Fruit fly (Drosophila melanogaster) whole organism, embryonic: ENCODE results near the gene CG11710.

Experiments
- Adf1 ChIP-seq: fragments of 200-800 bp; sonication (Bioruptor generic); IDR thresholded peaks from 2 replicates; pipeline ENCODE4 v1.3.6; 2022; ENCODE audit warnings: missing biosample characterization, missing genetic modification characterization
- CG10543 ChIP-seq: fragments of 200-800 bp; sonication (Bioruptor generic); optimal IDR thresholded peaks from 3 replicates; lab custom pipeline; 2017; ENCODE audit warnings: missing biosample characterization, mild to moderate bottlenecking, missing genetic modification characterization, moderate library complexity
- CG11456 ChIP-seq: fragments of 200-800 bp; sonication (Bioruptor generic); IDR thresholded peaks from 3 replicates; pipeline ENCODE4 v1.3.6; 2022; ENCODE audit warnings: missing biosample characterization, missing genetic modification characterization
- CG11504 ChIP-seq: fragments of 200-800 bp; sonication (Bioruptor generic); optimal IDR thresholded peaks from 3 replicates; lab custom pipeline; 2019; ENCODE audit warnings: missing biosample characterization, mild to moderate bottlenecking, missing genetic modification characterization, moderate library complexity
- CG12104 ChIP-seq: fragments of 200-800 bp; sonication (Bioruptor generic); optimal IDR thresholded peaks from 3 replicates; lab custom pipeline; 2016; ENCODE audit warnings: missing biosample characterization, missing genetic modification characterization
- CG12769 ChIP-seq: fragments of 200-800 bp; sonication (Bioruptor generic); optimal IDR thresholded peaks from 2 replicates; lab custom pipeline; 2019; ENCODE audit warnings: missing biosample characterization, mild to moderate bottlenecking, missing genetic modification characterization, moderate library complexity
- CG13287 ChIP-seq: fragments of 200-800 bp; sonication (Bioruptor generic); IDR thresholded peaks from 2 replicates; pipeline ENCODE4 v1.3.6; 2022; ENCODE audit warnings: missing biosample characterization, missing genetic modification characterization; ENCODE audit not compliant: partially characterized antibody
- CG13894 ChIP-seq: fragments of 200-800 bp; sonication (Bioruptor generic); optimal IDR thresholded peaks from 3 replicates; lab custom pipeline; 2018; ENCODE audit warnings: missing biosample characterization, mild to moderate bottlenecking, missing genetic modification characterization, moderate library complexity
- CG14860 ChIP-seq: fragments of 200-800 bp; sonication (Bioruptor generic); IDR thresholded peaks from 3 replicates; pipeline ENCODE4 v1.3.6; 2022; ENCODE audit warnings: missing biosample characterization, missing genetic modification characterization; ENCODE audit not compliant: partially characterized antibody
- CG15073 ChIP-seq: fragments of 200-800 bp; sonication (Bioruptor generic); optimal IDR thresholded peaks from 2 replicates; lab custom pipeline; 2016; ENCODE audit warnings: missing biosample characterization, missing genetic modification characterization
- CG1602 ChIP-seq: fragments of 200-800 bp; sonication (Bioruptor generic); optimal IDR thresholded peaks from 3 replicates; lab custom pipeline; 2016; ENCODE audit warnings: missing biosample characterization, missing genetic modification characterization
- CG1647 ChIP-seq: fragments of 200-800 bp; sonication (Bioruptor generic); optimal IDR thresholded peaks from 3 replicates; lab custom pipeline; 2016; ENCODE audit warnings: missing biosample characterization, missing genetic modification characterization
- CG16863 ChIP-seq: fragments of 200-800 bp; sonication (Bioruptor generic); optimal IDR thresholded peaks from 3 replicates; lab custom pipeline; 2016; ENCODE audit warnings: missing biosample characterization, missing genetic modification characterization
- CG1832 ChIP-seq: fragments of 200-800 bp; sonication (Bioruptor generic); optimal IDR thresholded peaks from 2 replicates; lab custom pipeline; 2017; ENCODE audit warnings: missing biosample characterization, mild to moderate bottlenecking, missing genetic modification characterization, inconsistent platforms
- CG2889 ChIP-seq: fragments of 200-800 bp; sonication (Bioruptor generic); IDR thresholded peaks from 3 replicates; pipeline ENCODE4 v1.3.6; 2022; ENCODE audit warnings: missing biosample characterization, missing genetic modification characterization
- CG30020 ChIP-seq: fragments of 200-800 bp; optimal IDR thresholded peaks from 2 replicates; lab custom pipeline; 2019; ENCODE audit warnings: missing biosample characterization, mild to moderate bottlenecking, missing genetic modification characterization, moderate library complexity
- CG3838 ChIP-seq: fragments of 200-800 bp; sonication (Bioruptor generic); optimal IDR thresholded peaks from 3 replicates; lab custom pipeline; 2016; ENCODE audit warnings: missing biosample characterization, missing genetic modification characterization
- CG6254 ChIP-seq: fragments of 200-800 bp; sonication (Bioruptor generic); optimal IDR thresholded peaks from 3 replicates; lab custom pipeline; 2017; ENCODE audit warnings: mild to moderate bottlenecking, missing biosample characterization, missing genetic modification reagents, missing genetic modification characterization
- CG6272 ChIP-seq: fragments of 200-800 bp; sonication (Bioruptor generic); IDR thresholded peaks from 2 replicates; pipeline ENCODE4 v1.3.6; 2022; ENCODE audit warnings: missing biosample characterization, missing genetic modification characterization
- CG7928 ChIP-seq: fragments of 200-800 bp; sonication (Bioruptor generic); optimal IDR thresholded peaks from 2 replicates; lab custom pipeline; 2017; ENCODE audit warnings: missing biosample characterization, mild to moderate bottlenecking, missing genetic modification characterization
- CG9215 ChIP-seq: fragments of 200-800 bp; sonication (Bioruptor generic); IDR thresholded peaks from 2 replicates; pipeline ENCODE4 v1.3.6; 2022; ENCODE audit warnings: missing biosample characterization, missing genetic modification characterization
- Hr78 ChIP-seq, 2 experiments: fragments of 200-800 bp in 1 of 2; fragments of >200 bp in 1 of 2; sonication (Bioruptor generic) in 1 of 2; optimal IDR thresholded peaks; 2 replicates each; lab custom pipeline; 2017 to 2019; ENCODE audit warnings: missing biosample characterization in 2 of 2, missing genetic modification characterization in 2 of 2, mild to moderate bottlenecking in 1 of 2, moderate library complexity in 1 of 2
- Lim3 ChIP-seq: fragments of 200-800 bp; sonication (Bioruptor generic); IDR thresholded peaks from 2 replicates; pipeline ENCODE4 v1.3.6; 2022; ENCODE audit warnings: missing biosample characterization, missing genetic modification characterization
- MTF-1 ChIP-seq: fragments of 200-800 bp; sonication (Bioruptor generic); optimal IDR thresholded peaks from 2 replicates; lab custom pipeline; 2018; ENCODE audit warnings: missing biosample characterization, mild to moderate bottlenecking, missing genetic modification characterization, borderline replicate concordance
- Max ChIP-seq: fragments of 200-800 bp; sonication (Bioruptor generic); optimal IDR thresholded peaks from 2 replicates; lab custom pipeline; 2016; ENCODE audit warnings: missing biosample characterization, mild to moderate bottlenecking, missing genetic modification characterization
- Sin3A ChIP-seq: fragments of >200 bp; optimal IDR thresholded peaks from 2 replicates; lab custom pipeline; 2018
- ab ChIP-seq: fragments of 200-800 bp; sonication (Bioruptor generic); optimal IDR thresholded peaks from 2 replicates; lab custom pipeline; 2016; ENCODE audit warnings: missing biosample characterization, missing genetic modification characterization
- bcd ChIP-seq: fragments of 200-800 bp; sonication (Bioruptor generic); optimal IDR thresholded peaks from 2 replicates; lab custom pipeline; 2017; ENCODE audit warnings: missing biosample characterization, mild to moderate bottlenecking, missing genetic modification characterization
- bigmax ChIP-seq: fragments of 200-800 bp; sonication (Bioruptor generic); optimal IDR thresholded peaks from 2 replicates; lab custom pipeline; 2018; ENCODE audit warnings: missing biosample characterization, mild to moderate bottlenecking, missing genetic modification characterization
- cato ChIP-seq: fragments of 200-800 bp; sonication (Bioruptor generic); optimal IDR thresholded peaks from 2 replicates; lab custom pipeline; 2016; ENCODE audit warnings: missing biosample characterization, missing genetic modification characterization, borderline replicate concordance
- chinmo ChIP-seq: fragments of 200-800 bp; sonication (Bioruptor generic); IDR thresholded peaks from 4 replicates; pipeline ENCODE4 v1.3.6; 2022; ENCODE audit warnings: missing biosample characterization, missing genetic modification characterization; ENCODE audit not compliant: partially characterized antibody
- dmrt11E ChIP-seq: fragments of 200-800 bp; sonication (Bioruptor generic); optimal IDR thresholded peaks from 3 replicates; lab custom pipeline; 2018; ENCODE audit warnings: missing biosample characterization, mild to moderate bottlenecking, missing genetic modification characterization, moderate library complexity
- ewg ChIP-seq: fragments of 200-800 bp; sonication (Bioruptor generic); optimal IDR thresholded peaks from 3 replicates; lab custom pipeline; 2017; ENCODE audit warnings: mild to moderate bottlenecking, missing biosample characterization, missing genetic modification reagents, missing genetic modification characterization
- exex ChIP-seq: fragments of 200-800 bp; sonication (Bioruptor generic); optimal IDR thresholded peaks from 4 replicates; lab custom pipeline; 2018; ENCODE audit warnings: missing biosample characterization, mild to moderate bottlenecking, missing genetic modification characterization, moderate library complexity
- eyg ChIP-seq: fragments of 200-800 bp; sonication (Bioruptor generic); optimal IDR thresholded peaks from 3 replicates; lab custom pipeline; 2016; ENCODE audit warnings: missing biosample characterization, missing genetic modification characterization
- hbn ChIP-seq: fragments of 200-800 bp; sonication (Bioruptor generic); IDR thresholded peaks from 2 replicates; pipeline ENCODE4 v1.3.6; 2022; ENCODE audit warnings: missing biosample characterization, missing genetic modification characterization; ENCODE audit not compliant: partially characterized antibody
- jumu ChIP-seq: fragments of 200-800 bp; sonication (Bioruptor generic); optimal IDR thresholded peaks from 3 replicates; lab custom pipeline; 2016; ENCODE audit warnings: missing biosample characterization, missing genetic modification characterization
- lmd ChIP-seq: fragments of 200-800 bp; sonication (Bioruptor generic); IDR thresholded peaks from 2 replicates; pipeline ENCODE4 v1.3.6; 2022; ENCODE audit warnings: missing biosample characterization, missing genetic modification characterization
- lov ChIP-seq, 2 experiments: fragments of 200-800 bp in 1 of 2; fragments of >200 bp in 1 of 2; sonication (Bioruptor generic) in 1 of 2; IDR thresholded peaks in 1 of 2; optimal IDR thresholded peaks in 1 of 2; 2 replicates in 1 of 2; 3 replicates in 1 of 2; pipeline versions ENCODE4 v1.3.6 to Lab custom; 2017 to 2022; ENCODE audit warnings: missing biosample characterization in 1 of 2, missing genetic modification characterization in 1 of 2
- p53 ChIP-seq: fragments of 200-800 bp; sonication (Bioruptor generic); optimal IDR thresholded peaks from 2 replicates; lab custom pipeline; 2016; ENCODE audit warnings: missing biosample characterization, missing genetic modification characterization
- peb ChIP-seq: fragments of 200-800 bp; sonication (Bioruptor generic); IDR thresholded peaks from 2 replicates; pipeline ENCODE4 v1.3.6; 2022; ENCODE audit warnings: missing biosample characterization, missing genetic modification characterization
- repo ChIP-seq: fragments of 200-800 bp; sonication (Bioruptor generic); optimal IDR thresholded peaks from 2 replicates; lab custom pipeline; 2016; ENCODE audit warnings: missing biosample characterization, missing genetic modification characterization
- run ChIP-seq: fragments of 200-800 bp; sonication (Bioruptor generic); optimal IDR thresholded peaks from 3 replicates; lab custom pipeline; 2018; ENCODE audit warnings: missing biosample characterization, mild to moderate bottlenecking, missing genetic modification characterization
- sd ChIP-seq: fragments of 200-800 bp; sonication (Bioruptor generic); optimal IDR thresholded peaks from 3 replicates; lab custom pipeline; 2018; ENCODE audit warnings: missing biosample characterization, mild to moderate bottlenecking, missing genetic modification characterization, moderate library complexity
- shn ChIP-seq: fragments of 200-800 bp; sonication (Bioruptor generic); optimal IDR thresholded peaks from 3 replicates; lab custom pipeline; 2016; ENCODE audit warnings: missing biosample characterization, missing genetic modification characterization
- sr ChIP-seq: fragments of 200-800 bp; sonication (Bioruptor generic); IDR thresholded peaks from 3 replicates; pipeline ENCODE4 v1.3.6; 2022; ENCODE audit warnings: missing biosample characterization, missing genetic modification characterization
- tgo ChIP-seq: fragments of 200-800 bp; sonication (Bioruptor generic); IDR thresholded peaks from 3 replicates; pipeline ENCODE4 v1.3.6; 2022; ENCODE audit warnings: missing biosample characterization, missing genetic modification characterization
- tin ChIP-seq: fragments of 200-800 bp; sonication (Bioruptor generic); optimal IDR thresholded peaks from 3 replicates; lab custom pipeline; 2016; ENCODE audit warnings: missing biosample characterization, missing genetic modification characterization
- yki ChIP-seq: fragments of >200 bp; optimal IDR thresholded peaks from 3 replicates; lab custom pipeline; 2018

The CG11710 gene

DNA sequence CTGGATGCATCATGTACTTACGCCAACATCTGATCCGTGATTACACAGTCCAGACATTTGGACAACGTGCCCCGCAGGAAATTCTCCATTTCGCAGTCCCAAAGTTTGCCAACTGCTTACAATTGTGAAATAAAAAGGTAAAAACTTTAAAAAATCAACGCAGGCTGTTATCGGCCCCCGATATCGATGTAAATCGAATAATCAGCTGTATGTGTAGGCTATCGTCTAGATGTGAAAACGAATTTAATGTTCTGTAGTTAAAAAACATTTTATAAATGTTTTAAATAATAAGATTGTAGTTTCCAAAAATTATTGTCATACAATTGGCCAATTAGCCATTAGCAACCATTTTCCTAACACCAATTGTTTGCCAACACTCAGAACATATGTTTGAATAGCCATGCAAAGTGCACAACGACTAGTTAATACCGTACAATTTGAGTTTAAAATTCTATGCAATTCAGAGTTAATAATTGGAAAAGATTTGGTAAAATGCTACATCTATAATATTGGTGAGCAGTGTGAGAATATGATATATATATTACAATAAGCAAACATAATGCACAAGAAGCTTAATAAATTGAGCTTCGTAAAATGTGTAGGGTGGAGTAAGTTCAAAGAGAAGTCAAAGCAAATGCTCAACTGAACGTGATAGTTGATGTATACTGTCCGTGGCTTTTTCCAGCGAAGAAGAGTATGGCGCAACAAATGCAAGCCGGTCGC, at the start of gene CG11710, which contains the start of gene mal (continued):
- TF ChIP-seq Max (GFP tag; lab: Kevin White, UChicago) (peak; percentile 72), lov (optimal IDR thresholded peaks at IDR 0.05; lab: Kevin White, UChicago) (no peak), lov (GFP tag; IDR thresholded peaks at IDR 0.05; lab: Robert Waterston, UW) (no peak), CG6272 (peak; percentile 42; the same call in 1 of the 2 replicates), jumu (GFP tag; lab: Kevin White, UChicago) (peak; percentile 53), p53 (no peak), CG7928 (GFP tag; lab: Kevin White, UChicago) (peak; percentile 37), sd (tag; lab: Kevin White, UChicago) (no peak), CG2889 (GFP tag; lab: Robert Waterston, UW) (peak; percentile 51; the same call in 1 of the 3 replicates), CG15073 (GFP tag; lab: Kevin White, UChicago) (no peak), chinmo (GFP tag; lab: Robert Waterston, UW) (no peak), CG13894 (peak; percentile 83), CG12104 (GFP tag; lab: Kevin White, UChicago) (peak; percentile 77), ab (no peak), CG10543 (GFP tag; lab: Kevin White, UChicago) (peak; percentile 62), CG13287 (GFP tag; lab: Robert Waterston, UW) (peak; percentile 51), CG6254 (GFP tag; lab: Kevin White, UChicago) (no peak), CG3838 (peak; percentile 47), eyg (GFP tag; lab: Kevin White, UChicago) (peak; percentile 71), ewg (GFP tag; lab: Kevin White, UChicago) (peak; percentile 42), cato (GFP tag; lab: Kevin White, UChicago) (peak; percentile 47), CG1647 (GFP tag; lab: Kevin White, UChicago) (peak; percentile 70), Lim3 (GFP tag; lab: Robert Waterston, UW) (no peak), sr (GFP tag; lab: Robert Waterston, UW) (no peak), tin (peak; percentile 82), repo (GFP tag; lab: Kevin White, UChicago) (peak; percentile 72), Sin3A (lab: Kevin White, UChicago) (no peak), tgo (GFP tag; lab: Robert Waterston, UW) (peak; percentile 77), lmd (GFP tag; lab: Robert Waterston, UW) (peak; percentile 86), yki (no peak), bcd (GFP tag; lab: Kevin White, UChicago) (peak; percentile 78), dmrt11E (peak; percentile 27), MTF-1 (GFP tag; lab: Kevin White, UChicago) (no peak), shn (GFP tag; lab: Kevin White, UChicago) (peak; percentile 30), CG1602 (GFP tag; lab: Kevin White, UChicago) (peak; percentile 52), run (tag; lab: Kevin White, UChicago) (no peak), CG12769 (no peak), CG1832 (GFP tag; lab: Kevin White, UChicago) (no peak), CG11504 (peak; percentile 88), peb (GFP tag; lab: Robert Waterston, UW) (peak; percentile 61; the same call in 1 of the 2 replicates), Adf1 (GFP tag; lab: Robert Waterston, UW) (peak; percentile 48; the same call in 1 of the 2 replicates), hbn (no peak), Hr78 (GFP tag; optimal IDR thresholded peaks at IDR 0.05; lab: Kevin White, UChicago) (no peak), CG16863 (GFP tag; lab: Kevin White, UChicago) (peak; percentile 50), CG9215 (peak; percentile 79), exex (peak; percentile 48), CG30020 (tag; lab: Kevin White, UChicago) (peak; percentile 47), CG11456 (GFP tag; lab: Robert Waterston, UW) (peak; percentile 64; the same call in 2 of the 3 replicates), CG14860 (GFP tag; lab: Robert Waterston, UW) (peak; percentile 57; the same call in 2 of the 3 replicates), bigmax (GFP tag; lab: Kevin White, UChicago) (no peak)
